Fruit fly (Drosophila melanogaster) whole organism, embryonic: Measurements from ENCODE around the gene CG15547.

ENCODE experiments used
- Dip2 ChIP-seq: fragments of 200-800 bp; sonication (Bioruptor generic); IDR thresholded peaks from 2 replicates; pipeline ENCODE4 v1.3.6; 2022; ENCODE audit warnings: missing biosample characterization, missing genetic modification characterization
- dimm ChIP-seq: fragments of 200-800 bp; sonication (Bioruptor generic); IDR thresholded peaks from 2 replicates; pipeline ENCODE4 v1.3.6; 2022; ENCODE audit warnings: missing biosample characterization, missing genetic modification characterization

DNA sequence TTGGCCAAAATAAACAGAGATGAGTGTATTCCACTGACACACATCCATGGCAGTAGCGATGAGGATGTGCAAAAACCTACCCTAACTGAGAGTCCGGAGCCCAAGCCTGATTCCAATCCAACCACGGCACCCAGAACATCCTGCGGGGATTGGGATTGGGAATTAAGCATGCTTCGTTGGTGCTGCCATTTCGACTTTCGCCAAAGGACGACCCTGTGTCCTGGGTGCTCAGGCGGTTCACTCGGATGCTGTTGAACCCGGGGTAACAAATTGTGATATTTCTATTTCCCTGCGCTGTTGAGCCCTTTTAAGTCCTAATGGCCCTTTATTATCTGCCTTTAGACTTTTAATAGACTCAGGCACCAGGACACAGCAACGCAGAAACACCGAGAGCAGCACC, 28.1 kb downstream of the CG15547 start:
- no peak for TF ChIP-seq dimm
- no peak for TF ChIP-seq Dip2 (GFP tag; lab: Robert Waterston, UW)
